Worm (Caenorhabditis elegans) whole organism, L1 larva: ENCODE results near the gene srg-60.

Experiments used
- C04F5.9 ChIP-seq: sonication (generic microtip); optimal IDR thresholded peaks from 2 replicates; lab custom pipeline; 2016; ENCODE audit warnings: missing genetic modification characterization, missing compliant biosample characterization
- Y116A8C.19 ChIP-seq: sonication (generic microtip); optimal IDR thresholded peaks from 2 replicates; lab custom pipeline; 2016; ENCODE audit warnings: missing compliant biosample characterization, missing genetic modification characterization, borderline replicate concordance
- blmp-1 ChIP-seq: fragments of 150-350 bp; optimal IDR thresholded peaks from 2 replicates; lab custom pipeline; 2014; ENCODE audit warnings: missing biosample characterization, missing genetic modification characterization
- ceh-82 ChIP-seq, 3 experiments: fragments of 150-350 bp in 1 of 3; sonication (generic microtip) in 2 of 3; optimal IDR thresholded peaks; 2 replicates each; lab custom pipeline; 2014 to 2017; ENCODE audit warnings: missing biosample characterization in 3 of 3, missing genetic modification characterization in 3 of 3
- ces-1 ChIP-seq: fragments of 150-350 bp; optimal IDR thresholded peaks from 2 replicates; lab custom pipeline; 2014; ENCODE audit warnings: missing biosample characterization, missing genetic modification reagents, missing genetic modification characterization
- dpl-1 ChIP-seq, 3 experiments: fragments of 150-350 bp in 2 of 3; sonication (generic microtip) in 1 of 3; optimal IDR thresholded peaks; 2 replicates each; lab custom pipeline; 2014 to 2017; ENCODE audit warnings: missing biosample characterization in 3 of 3, missing genetic modification characterization in 3 of 3, missing genetic modification reagents in 3 of 3
- efl-1 ChIP-seq, 4 experiments: fragments of 150-350 bp; optimal IDR thresholded peaks in 3 of 4; peaks in 1 of 4; 1 replicate in 1 of 4; 2 replicates in 3 of 4; lab custom pipeline; 2014; ENCODE audit warnings: missing biosample characterization in 2 of 4, missing genetic modification characterization in 2 of 4, missing genetic modification reagents in 2 of 4
- efl-3 ChIP-seq: fragments of 200-800 bp; sonication (Bioruptor generic); optimal IDR thresholded peaks from 2 replicates; lab custom pipeline; 2018; ENCODE audit warnings: mild to moderate bottlenecking, missing genetic modification characterization, missing compliant biosample characterization
- egl-27 ChIP-seq, 2 experiments: fragments of 150-350 bp in 1 of 2; sonication (generic microtip); optimal IDR thresholded peaks; 3 replicates each; lab custom pipeline; 2017 to 2018; ENCODE audit warnings: missing biosample characterization in 2 of 2, missing genetic modification characterization in 2 of 2, missing genetic modification reagents in 2 of 2
- fkh-8 ChIP-seq: sonication (generic microtip); optimal IDR thresholded peaks from 2 replicates; lab custom pipeline; 2016; ENCODE audit warnings: mild to moderate bottlenecking, missing genetic modification characterization, missing compliant biosample characterization
- grh-1 ChIP-seq: fragments of 200-800 bp; sonication (Bioruptor generic); IDR thresholded peaks from 2 replicates; pipeline ENCODE4 v1.3.6; 2022; ENCODE audit warnings: missing genetic modification reagents, missing genetic modification characterization, missing compliant biosample characterization
- hlh-17 ChIP-seq: fragments of 200-800 bp; sonication (Bioruptor generic); optimal IDR thresholded peaks from 2 replicates; lab custom pipeline; 2018; ENCODE audit warnings: missing genetic modification characterization, mild to moderate bottlenecking, missing compliant biosample characterization, moderate library complexity, borderline replicate concordance
- hlh-4 ChIP-seq: sonication (generic microtip); optimal IDR thresholded peaks from 2 replicates; lab custom pipeline; 2016; ENCODE audit warnings: mild to moderate bottlenecking, missing genetic modification characterization, missing compliant biosample characterization
- lin-35 ChIP-seq, 2 experiments: fragments of 150-350 bp; optimal IDR thresholded peaks; 2 replicates each; lab custom pipeline; 2014; ENCODE audit warnings: missing biosample characterization in 2 of 2, missing genetic modification characterization in 2 of 2, missing genetic modification reagents in 2 of 2
- lsy-2 ChIP-seq, 2 experiments: fragments of 150-350 bp; optimal IDR thresholded peaks; 2 replicates each; lab custom pipeline; 2014; ENCODE audit warnings: missing biosample characterization in 2 of 2, missing genetic modification characterization in 2 of 2
- mdl-1 ChIP-seq, 2 experiments: fragments of 150-350 bp; optimal IDR thresholded peaks; 2 replicates each; lab custom pipeline; 2014 to 2017; ENCODE audit warnings: missing biosample characterization in 2 of 2, missing genetic modification characterization in 2 of 2, inconsistent platforms in 1 of 2
- mep-1 ChIP-seq: fragments of 150-350 bp; optimal IDR thresholded peaks from 2 replicates; lab custom pipeline; 2014; ENCODE audit warnings: missing biosample characterization, missing genetic modification characterization
- nhr-237 ChIP-seq: fragments of 150-350 bp; optimal IDR thresholded peaks from 2 replicates; lab custom pipeline; 2014; ENCODE audit warnings: missing biosample characterization, missing genetic modification characterization
- nhr-47 ChIP-seq: sonication (generic microtip); optimal IDR thresholded peaks from 2 replicates; lab custom pipeline; 2016; ENCODE audit warnings: mild to moderate bottlenecking, missing genetic modification characterization, moderate library complexity, missing compliant biosample characterization
- nhr-76 ChIP-seq: sonication (generic microtip); optimal IDR thresholded peaks from 2 replicates; lab custom pipeline; 2017; ENCODE audit warnings: missing biosample characterization, missing genetic modification characterization
- nhr-77 ChIP-seq: fragments of 150-350 bp; optimal IDR thresholded peaks from 2 replicates; lab custom pipeline; 2014; ENCODE audit warnings: missing biosample characterization, missing genetic modification characterization
- nhr-90 ChIP-seq: sonication (generic microtip); optimal IDR thresholded peaks from 2 replicates; lab custom pipeline; 2016; ENCODE audit warnings: mild to moderate bottlenecking, missing genetic modification characterization, missing compliant biosample characterization; ENCODE audit not compliant: poor library complexity
- snpc-4 ChIP-seq: fragments of 150-350 bp; optimal IDR thresholded peaks from 2 replicates; lab custom pipeline; 2014; ENCODE audit warnings: missing biosample characterization, missing genetic modification characterization
- sup-37 ChIP-seq: fragments of 200-800 bp; sonication (Bioruptor generic); optimal IDR thresholded peaks from 2 replicates; lab custom pipeline; 2018; ENCODE audit warnings: mild to moderate bottlenecking, missing genetic modification characterization, missing compliant biosample characterization
- unc-130 ChIP-seq: fragments of 150-350 bp; optimal IDR thresholded peaks from 2 replicates; lab custom pipeline; 2017; ENCODE audit warnings: missing biosample characterization, missing genetic modification characterization, inconsistent platforms
- unc-30 ChIP-seq: sonication (generic microtip); optimal IDR thresholded peaks from 2 replicates; lab custom pipeline; 2017; ENCODE audit warnings: missing biosample characterization, missing genetic modification characterization
- unc-86 ChIP-seq: sonication (generic microtip); optimal IDR thresholded peaks from 2 replicates; lab custom pipeline; 2016; ENCODE audit warnings: missing genetic modification characterization, missing compliant biosample characterization
- zag-1 ChIP-seq: fragments of 150-350 bp; optimal IDR thresholded peaks from 2 replicates; lab custom pipeline; 2014; ENCODE audit warnings: missing biosample characterization, missing genetic modification characterization
- ztf-11 ChIP-seq, 2 experiments: sonication (generic microtip); optimal IDR thresholded peaks; 2 replicates each; lab custom pipeline; 2016 to 2017; ENCODE audit warnings: missing genetic modification characterization in 2 of 2, missing biosample characterization in 1 of 2, missing compliant biosample characterization in 1 of 2
- ztf-4 ChIP-seq: fragments of 150-350 bp; optimal IDR thresholded peaks from 2 replicates; lab custom pipeline; 2014; ENCODE audit warnings: missing biosample characterization, missing genetic modification characterization

srg-60 gene

ce11 chrV:2750006-2750405, 27.6 kb upstream of the srg-60 start, which contains the start of gene srx-24:
TSS of gene srx-24 (minus strand) at chrV:2750106.
- TF ChIP-seq unc-30 (tag; lab: Kevin White, UChicago) (no peak), efl-1 (optimal IDR thresholded peaks at IDR 0.05; lab: Kevin White, UChicago) (no peak), efl-1 (GFP tag; optimal IDR thresholded peaks at IDR 0.05 in 1 of 2; lab: Kevin White, UChicago) (peak in 1 of 2 experiments; percentile 7)

ce11 chrV:2746404-2746803, 23.9 kb upstream of the srg-60 start:
- TF ChIP-seq zag-1 (tag; lab: Kevin White, UChicago) (no peak), unc-86 (tag; lab: Kevin White, UChicago) (no peak), blmp-1 (tag; lab: Kevin White, UChicago) (no peak), mdl-1 (tag; optimal IDR thresholded peaks at IDR 0.05; lab: Kevin White, UChicago) (no peak), lin-35 (GFP tag; optimal IDR thresholded peaks at IDR 0.05; lab: Kevin White, UChicago) (no peak), grh-1 (GFP tag; lab: Robert Waterston, UW) (no peak), nhr-76 (tag; lab: Kevin White, UChicago) (no peak), ceh-82 (tag; optimal IDR thresholded peaks at IDR 0.05; lab: Kevin White, UChicago) (no peak)
- TF ChIP-seq, all 84 proteins: peak for 0

ce11 chrV:2742298-2742697, 19.8 kb upstream of the srg-60 start, which contains the start of gene srg-62:
TSS of gene srg-62 (minus strand) at chrV:2742398.
- no peak for TF ChIP-seq unc-130 (tag; lab: Kevin White, UChicago)
- no peak for TF ChIP-seq lsy-2 (tag; optimal IDR thresholded peaks at IDR 0.05; lab: Kevin White, UChicago)
- TF ChIP-seq mep-1: no peak
- TF ChIP-seq nhr-90: no peak
- TF ChIP-seq lin-35 (GFP tag; optimal IDR thresholded peaks at IDR 0.05; lab: Kevin White, UChicago): no peak
- no peak for TF ChIP-seq C04F5.9 (tag; lab: Kevin White, UChicago)
- no peak for TF ChIP-seq hlh-17 (GFP tag; lab: Kevin White, UChicago)
- TF ChIP-seq sup-37 (GFP tag; lab: Kevin White, UChicago): no peak
- TF ChIP-seq Y116A8C.19 (tag; lab: Kevin White, UChicago): no peak

- TF ChIP-seq zag-1 (tag; lab: Kevin White, UChicago) (no peak), ztf-4 (tag; lab: Kevin White, UChicago) (no peak), unc-130 (tag; lab: Kevin White, UChicago) (no peak), nhr-237 (tag; lab: Kevin White, UChicago) (no peak), nhr-77 (tag; lab: Kevin White, UChicago) (no peak), ceh-82 (tag; optimal IDR thresholded peaks at IDR 0.05; lab: Kevin White, UChicago) (no peak), efl-3 (GFP tag; lab: Kevin White, UChicago) (no peak), ces-1 (GFP tag; lab: Kevin White, UChicago) (no peak), hlh-4 (tag; lab: Kevin White, UChicago) (no peak), blmp-1 (tag; lab: Kevin White, UChicago) (no peak), nhr-47 (tag; lab: Kevin White, UChicago) (no peak), lin-35 (GFP tag; optimal IDR thresholded peaks at IDR 0.05; lab: Kevin White, UChicago) (no peak)
Measured at ce11 chrV:2740228-2740627, 17.8 kb upstream of the srg-60 start, which contains the start of gene srg-61. TSS of gene srg-61 (minus strand) at chrV:2740328.

ce11 chrV:2739607-2740006, 17.2 kb upstream of the srg-60 start:
- TF ChIP-seq snpc-4 (tag; lab: Kevin White, UChicago): peak; percentile 63
- TF ChIP-seq dpl-1 (GFP tag; optimal IDR thresholded peaks at IDR 0.05; lab: Kevin White, UChicago): no peak

- TF ChIP-seq fkh-8 (tag; lab: Kevin White, UChicago) (peak; percentile 18), ztf-11 (tag; optimal IDR thresholded peaks at IDR 0.05; lab: Kevin White, UChicago) (no peak), egl-27 (tag; optimal IDR thresholded peaks at IDR 0.05; lab: Kevin White, UChicago) (no peak)
Measured at ce11 chrV:2738174-2738573, 15.7 kb upstream of the srg-60 start, which contains the start of gene srg-56. TSS of gene srg-56 (minus strand) at chrV:2738274.
